Worm (Caenorhabditis elegans): Measurements from ENCODE around the gene ikke-1.

- TF ChIP-seq pes-1 (GFP tag; IDR thresholded peaks at IDR 0.05) (no peak), sea-1 (GFP tag; conservative IDR thresholded peaks at IDR 0.05) (no peak), F13C5.2 (tag; optimal IDR thresholded peaks at IDR 0.05) (no peak), tra-4 (tag; optimal IDR thresholded peaks at IDR 0.05) (no peak), ceh-13 (GFP tag; optimal IDR thresholded peaks at IDR 0.05) (no peak), ama-1 (optimal IDR thresholded peaks at IDR 0.05) (no peak), hmbx-1 (tag; optimal IDR thresholded peaks at IDR 0.05) (no peak), hnd-1 (tag; optimal IDR thresholded peaks at IDR 0.05) (no peak), B0310.2 (tag; optimal IDR thresholded peaks at IDR 0.05) (no peak), flt-1 (GFP tag; IDR thresholded peaks at IDR 0.05) (no peak)
Observed at ce11 chrIII:9091392-9092291, 41.1 kb upstream of the ikke-1 start, which contains the start of gene glp-1.

All from whole organism, early embryonic.